Worm (Caenorhabditis elegans) whole organism, L4/young adult: ENCODE data around the gene col-132.

Experiments
- W03F9.2 ChIP-seq: fragments of 150-350 bp; optimal IDR thresholded peaks from 2 replicates; lab custom pipeline; 2014; ENCODE audit warnings: missing biosample characterization, missing genetic modification characterization
- dao-5 ChIP-seq: sonication (generic microtip); optimal IDR thresholded peaks from 2 replicates; lab custom pipeline; 2016; ENCODE audit warnings: missing genotype, missing genetic modification characterization, moderate library complexity, missing compliant biosample characterization
- him-1 ChIP-seq: sonication (generic microtip); optimal IDR thresholded peaks from 2 replicates; lab custom pipeline; 2016; ENCODE audit warnings: missing genotype, missing genetic modification reagents, missing genetic modification characterization, missing compliant biosample characterization

Gene col-132

ce11 chrIV:13090967-13091366 is at the start of gene col-132:
Gene col-132, minus strand, starts transcription at chrIV:13091067.
- TF ChIP-seq dao-5 (tag; lab: Kevin White, UChicago), result no peak
- no peak for TF ChIP-seq W03F9.2
- TF ChIP-seq him-1, result no peak

- TF ChIP-seq dao-5 (tag; lab: Kevin White, UChicago) (no peak), W03F9.2 (no peak), him-1 (no peak)
These were observed 36.9 kb upstream of the col-132 start for ce11 chrIV:13127720-13128119.

DNA sequence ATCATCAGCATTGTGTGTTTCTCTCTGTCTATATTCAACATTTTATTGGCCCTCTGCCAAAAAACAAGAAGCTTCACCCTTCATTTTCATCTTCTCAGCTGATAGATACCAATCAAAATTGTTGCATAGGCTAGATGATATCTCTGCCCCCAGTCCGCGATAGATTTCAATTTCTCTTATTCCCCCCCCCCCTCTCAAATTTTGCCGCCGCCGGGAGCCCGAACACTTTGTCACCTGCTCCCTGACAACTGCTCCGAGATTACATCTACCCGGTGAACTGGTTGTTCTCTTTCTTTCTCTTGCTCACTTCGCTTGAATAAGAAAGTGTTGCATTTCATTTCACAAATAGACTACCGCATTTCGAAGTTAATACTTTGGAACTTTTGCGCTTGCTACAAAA is 35.1 kb upstream of the col-132 start:
- TF ChIP-seq him-1 (no peak), W03F9.2 (no peak), dao-5 (tag; lab: Kevin White, UChicago) (no peak)

- TF ChIP-seq him-1, result no peak
- no peak for TF ChIP-seq dao-5 (tag; lab: Kevin White, UChicago)
- TF ChIP-seq W03F9.2, result no peak
These were observed 30.5 kb upstream of the col-132 start for ce11 chrIV:13121396-13121795.

- TF ChIP-seq him-1, result no peak
- no peak for TF ChIP-seq W03F9.2
- no peak for TF ChIP-seq dao-5 (tag; lab: Kevin White, UChicago)
These were observed 27.9 kb upstream of the col-132 start, which contains the start of gene unc-30 for ce11 chrIV:13118794-13119193. Gene unc-30, plus strand, starts transcription at chrIV:13118977.

- TF ChIP-seq W03F9.2 (no peak), him-1 (no peak), dao-5 (tag; lab: Kevin White, UChicago) (no peak)
These were observed 25.8 kb upstream of the col-132 start for ce11 chrIV:13116679-13117078.

DNA sequence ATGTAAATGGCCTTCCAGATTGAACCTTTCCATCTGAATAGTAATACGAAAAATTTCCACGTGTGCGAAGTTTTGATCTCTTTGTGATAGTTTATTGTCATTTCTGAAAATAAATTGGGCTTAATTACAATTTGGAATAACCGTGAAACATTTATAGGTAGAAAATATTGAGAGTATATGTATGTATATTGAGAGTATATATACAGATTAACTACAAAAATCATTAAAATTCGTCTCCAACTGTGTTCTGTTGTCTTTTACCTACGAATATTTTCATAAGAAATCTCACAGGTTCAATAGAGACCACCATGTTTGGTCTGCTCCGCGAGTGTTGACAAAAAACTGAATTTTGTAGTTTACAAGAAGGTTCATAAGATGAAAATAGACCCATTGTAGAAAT is 22.1 kb upstream of the col-132 start, which contains the start of gene best-2:
Gene best-2, minus strand, starts transcription at position 101 of the 400 bp plus-strand sequence.
- TF ChIP-seq W03F9.2 (no peak), him-1 (no peak), dao-5 (tag; lab: Kevin White, UChicago) (no peak)

DNA sequence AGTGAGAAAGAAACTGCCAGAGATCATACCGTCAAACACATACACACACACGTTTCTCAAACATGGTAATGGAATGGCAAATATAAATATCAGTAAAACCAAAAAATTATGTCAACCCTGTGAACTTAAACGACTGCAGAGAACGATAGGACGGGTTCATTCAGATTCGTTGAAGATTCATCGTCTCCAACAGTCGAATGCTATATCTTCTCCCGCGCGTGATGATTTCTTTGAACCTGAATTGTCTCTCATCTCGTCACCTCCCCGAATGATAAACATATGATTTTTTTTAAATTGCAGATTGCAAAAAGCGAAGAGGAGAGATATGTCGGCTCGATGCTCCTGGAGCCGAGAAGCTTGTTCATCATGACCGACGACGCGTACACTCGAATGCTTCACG is 20.0 kb upstream of the col-132 start:
- TF ChIP-seq dao-5 (tag; lab: Kevin White, UChicago) (no peak), W03F9.2 (no peak), him-1 (no peak)

- TF ChIP-seq W03F9.2, result no peak
These were observed 18.9 kb upstream of the col-132 start, which contains the start of gene best-1 for ce11 chrIV:13109751-13110150. Gene best-1, minus strand, starts transcription at chrIV:13109779.

DNA sequence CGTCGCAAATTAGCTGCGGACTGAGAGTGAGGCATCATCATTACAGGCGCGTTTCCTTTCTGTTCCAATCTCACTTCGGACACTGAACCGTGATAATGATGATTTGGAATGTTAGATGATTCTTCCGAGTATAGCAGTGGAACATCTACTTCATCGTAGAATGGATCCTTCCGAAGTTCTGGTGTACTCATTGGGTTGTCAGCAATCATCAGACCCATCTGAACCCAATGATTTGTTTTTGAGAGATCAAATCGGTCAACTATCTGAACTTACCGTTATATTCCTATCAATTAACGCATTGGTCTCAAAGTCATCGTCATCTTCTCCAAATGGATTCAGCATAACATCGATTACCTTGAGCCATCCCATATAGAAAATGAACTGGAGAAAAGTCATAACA is 17.6 kb upstream of the col-132 start:
- TF ChIP-seq dao-5 (tag; lab: Kevin White, UChicago) (no peak), W03F9.2 (no peak), him-1 (no peak)

DNA sequence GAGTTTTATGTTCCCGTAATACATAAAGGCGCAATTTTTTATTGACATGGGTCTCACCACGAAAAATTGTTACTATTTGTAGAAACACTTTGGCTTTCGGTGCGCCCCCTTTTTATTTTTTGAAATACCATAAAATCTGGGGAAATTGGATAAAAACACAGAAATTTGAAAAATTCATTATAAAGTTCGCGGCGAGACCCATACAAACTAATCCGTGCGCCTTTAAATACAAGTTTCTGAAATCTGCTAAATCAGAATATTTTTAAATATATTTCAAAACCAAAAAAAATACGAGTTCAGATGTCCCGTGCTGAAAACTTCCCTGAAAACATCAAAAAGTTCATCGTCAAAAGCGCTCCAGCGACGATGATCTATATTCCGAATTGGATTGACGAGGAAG is 16.5 kb upstream of the col-132 start, which contains the start of gene B0564.2:
Gene B0564.2, plus strand, starts transcription at position 301 of the 400 bp plus-strand sequence.
- TF ChIP-seq dao-5 (tag; lab: Kevin White, UChicago), result no peak
- TF ChIP-seq W03F9.2, result no peak
- no peak for TF ChIP-seq him-1

DNA sequence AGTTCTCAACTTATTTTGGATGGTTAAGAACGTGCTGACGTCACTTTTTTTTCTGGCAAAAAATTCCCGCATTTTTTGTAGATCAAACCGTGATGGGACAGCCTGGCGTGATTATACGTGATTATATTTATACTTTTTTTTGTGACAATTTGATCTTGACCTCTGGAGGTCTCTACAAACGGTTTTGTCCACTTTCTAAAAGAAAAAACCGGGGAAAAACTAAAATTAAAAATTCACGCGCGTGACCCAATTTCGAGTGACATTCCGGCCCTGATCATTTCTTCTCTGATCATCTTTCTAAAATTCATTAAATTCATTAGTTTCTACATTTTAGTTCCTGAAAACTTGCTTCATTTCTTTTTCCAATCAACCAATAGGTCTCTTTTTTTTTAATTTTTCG is 14.0 kb upstream of the col-132 start, which contains the start of gene rde-11:
Gene rde-11, plus strand, starts transcription at position 301 of the 400 bp plus-strand sequence.
- TF ChIP-seq him-1 (no peak), dao-5 (tag; lab: Kevin White, UChicago) (no peak), W03F9.2 (no peak)

DNA sequence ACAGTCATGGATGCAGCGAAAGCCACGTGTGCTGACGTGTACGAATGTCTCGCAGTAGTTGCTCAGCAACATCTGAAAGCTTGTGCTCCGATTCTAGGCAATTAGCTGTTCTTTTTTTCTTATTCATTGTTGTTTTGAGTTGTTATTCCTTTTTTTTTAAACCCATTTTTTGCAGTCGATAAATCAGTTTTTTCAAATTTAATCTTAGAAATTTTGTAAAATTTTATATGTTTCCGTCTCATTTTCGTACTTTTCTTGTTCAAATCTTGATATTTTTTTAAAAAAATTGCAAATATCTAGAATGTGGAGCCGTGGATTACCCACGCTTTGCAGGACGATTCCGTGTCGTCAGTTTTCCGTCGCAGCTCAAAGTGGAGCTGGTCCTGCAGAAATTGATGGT is 9.5 kb upstream of the col-132 start, which contains the start of gene fask-1:
Gene fask-1, plus strand, starts transcription at position 301 of the 400 bp plus-strand sequence.
- TF ChIP-seq dao-5 (tag; lab: Kevin White, UChicago) (no peak), W03F9.2 (no peak), him-1 (no peak)

DNA sequence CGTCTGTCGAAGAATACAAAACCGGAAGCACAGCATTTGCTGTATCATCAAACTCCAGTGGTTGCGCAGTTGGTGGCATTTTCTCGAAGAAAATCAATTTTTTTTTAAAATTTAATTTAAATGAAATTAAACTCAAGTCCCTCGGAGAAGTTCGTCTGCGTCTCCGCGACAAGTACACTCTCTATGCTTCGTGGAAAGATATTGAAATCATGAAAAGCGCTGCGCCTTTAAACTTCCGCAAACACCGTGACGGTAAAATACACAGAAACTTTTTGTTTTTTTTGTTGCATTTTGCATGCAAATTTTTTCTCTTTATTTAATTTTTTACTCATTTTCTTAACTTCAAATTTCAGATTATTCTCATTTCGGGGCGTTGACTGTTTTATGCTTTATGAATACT is 7.8 kb upstream of the col-132 start, which contains the start of the genes dli-1, tin-9.2 and exos-4.1:
Gene dli-1, minus strand, starts transcription at position 141 of the 400 bp plus-strand sequence.
Gene tin-9.2, plus strand, starts transcription at position 344 of the 400 bp plus-strand sequence.
Gene exos-4.1, plus strand, starts transcription at position 348 of the 400 bp plus-strand sequence.
- TF ChIP-seq W03F9.2 (peak; percentile 86), him-1 (no peak), dao-5 (tag; lab: Kevin White, UChicago) (no peak)

DNA sequence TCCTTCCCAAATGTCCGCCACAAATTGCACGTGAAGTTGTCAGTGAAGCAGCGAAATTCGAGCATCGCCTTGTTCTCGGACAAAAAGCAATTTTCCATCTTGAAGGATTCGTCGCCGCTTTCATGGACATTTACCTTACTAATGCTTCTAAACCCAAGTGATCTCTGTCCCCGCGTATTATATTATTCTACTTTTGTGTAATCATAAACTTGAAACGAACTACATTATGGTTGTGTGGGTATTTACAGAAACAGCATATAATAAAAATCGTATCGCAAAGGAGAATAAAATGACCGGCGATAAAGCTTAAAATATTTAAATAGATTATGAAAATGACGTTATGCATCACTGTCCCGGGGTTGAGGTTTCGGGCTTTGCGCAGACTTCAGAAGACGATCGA is 5.9 kb upstream of the col-132 start:
- no peak for TF ChIP-seq dao-5 (tag; lab: Kevin White, UChicago)
- no peak for TF ChIP-seq him-1
- TF ChIP-seq W03F9.2, result no peak

DNA sequence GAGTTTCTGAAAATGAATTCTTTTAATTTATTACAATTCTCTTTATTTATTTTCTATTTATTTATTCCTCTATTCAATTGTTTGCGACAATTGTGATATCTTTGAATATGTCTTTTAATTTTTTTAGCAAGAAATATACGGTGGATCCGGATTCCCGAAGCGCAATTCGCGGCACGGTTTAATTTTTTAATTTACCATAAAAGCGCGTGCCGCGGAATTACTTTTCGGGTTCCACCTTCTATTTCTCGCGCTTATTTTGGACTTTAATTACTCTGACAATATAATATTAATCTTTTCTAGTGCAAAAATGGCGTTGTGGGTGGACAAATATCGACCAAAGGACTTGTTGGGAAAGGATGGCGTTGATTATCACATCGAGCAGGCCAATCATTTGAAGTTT is 4.6 kb upstream of the col-132 start, which contains the start of gene rfc-3:
Gene rfc-3, plus strand, starts transcription at position 301 of the 400 bp plus-strand sequence.
- TF ChIP-seq dao-5 (tag; lab: Kevin White, UChicago) (no peak), him-1 (no peak)
